Fruit fly (Drosophila melanogaster) whole organism, embryonic: Measurements from ENCODE around the gene PLCXD.

Experiments
- Ada2b ChIP-seq: fragments of 200-800 bp; sonication (Bioruptor generic); IDR thresholded peaks from 2 replicates; pipeline ENCODE4 v1.3.6; 2022; ENCODE audit warnings: missing biosample characterization, missing genetic modification characterization
- Adf1 ChIP-seq: fragments of 200-800 bp; sonication (Bioruptor generic); IDR thresholded peaks from 2 replicates; pipeline ENCODE4 v1.3.6; 2022; ENCODE audit warnings: missing biosample characterization, missing genetic modification characterization
- Atf6 ChIP-seq: fragments of 200-800 bp; sonication (Bioruptor generic); IDR thresholded peaks from 2 replicates; pipeline ENCODE4 v1.3.6; 2022; ENCODE audit warnings: missing biosample characterization, missing genetic modification characterization
- CG10274 ChIP-seq: fragments of 200-800 bp; sonication (Bioruptor generic); optimal IDR thresholded peaks from 3 replicates; lab custom pipeline; 2017; ENCODE audit warnings: missing biosample characterization, mild to moderate bottlenecking, missing genetic modification characterization
- CG11085 ChIP-seq: fragments of 200-800 bp; sonication (Bioruptor generic); IDR thresholded peaks from 2 replicates; pipeline ENCODE4 v1.3.6; 2022; ENCODE audit warnings: missing biosample characterization, missing genetic modification characterization
- CG12071 ChIP-seq: fragments of 200-800 bp; sonication (Bioruptor generic); optimal IDR thresholded peaks from 3 replicates; lab custom pipeline; 2018; ENCODE audit warnings: missing biosample characterization, mild to moderate bottlenecking, missing genetic modification characterization
- CG12942 ChIP-seq: fragments of 200-800 bp; sonication (Bioruptor generic); optimal IDR thresholded peaks from 3 replicates; lab custom pipeline; 2016; ENCODE audit warnings: missing biosample characterization, missing genetic modification characterization
- CG1792 ChIP-seq: fragments of 200-800 bp; sonication (Bioruptor generic); optimal IDR thresholded peaks from 2 replicates; lab custom pipeline; 2016; ENCODE audit warnings: missing biosample characterization, missing genetic modification characterization
- CG1832 ChIP-seq: fragments of 200-800 bp; sonication (Bioruptor generic); optimal IDR thresholded peaks from 2 replicates; lab custom pipeline; 2017; ENCODE audit warnings: missing biosample characterization, mild to moderate bottlenecking, missing genetic modification characterization, inconsistent platforms
- CG18476 ChIP-seq: fragments of 200-800 bp; sonication (Bioruptor generic); optimal IDR thresholded peaks from 2 replicates; lab custom pipeline; 2016; ENCODE audit warnings: missing biosample characterization, mild to moderate bottlenecking, missing genetic modification characterization
- CG30403 ChIP-seq: fragments of 200-800 bp; sonication (Bioruptor generic); optimal IDR thresholded peaks from 3 replicates; lab custom pipeline; 2016; ENCODE audit warnings: missing biosample characterization, missing genetic modification characterization
- CG31224 ChIP-seq: fragments of 200-800 bp; sonication (Bioruptor generic); IDR thresholded peaks from 2 replicates; pipeline ENCODE4 v1.3.6; 2022; ENCODE audit warnings: missing biosample characterization, missing genetic modification characterization
- CG3163 ChIP-seq: fragments of 200-800 bp; sonication (Bioruptor generic); optimal IDR thresholded peaks from 3 replicates; lab custom pipeline; 2016; ENCODE audit warnings: missing biosample characterization, missing genetic modification characterization
- CG34376 ChIP-seq: fragments of 200-800 bp; sonication (Bioruptor generic); optimal IDR thresholded peaks from 2 replicates; lab custom pipeline; 2018; ENCODE audit warnings: missing biosample characterization, mild to moderate bottlenecking, missing genetic modification characterization
- CG4707 ChIP-seq: fragments of 200-800 bp; sonication (Bioruptor generic); optimal IDR thresholded peaks from 2 replicates; lab custom pipeline; 2018; ENCODE audit warnings: missing biosample characterization, mild to moderate bottlenecking, missing genetic modification characterization, moderate library complexity
- CG4820 ChIP-seq: fragments of 200-800 bp; sonication (Bioruptor generic); optimal IDR thresholded peaks from 3 replicates; lab custom pipeline; 2016; ENCODE audit warnings: missing biosample characterization, missing genetic modification characterization
- CG6813 ChIP-seq: fragments of 200-800 bp; sonication (Bioruptor generic); optimal IDR thresholded peaks from 2 replicates; lab custom pipeline; 2017; ENCODE audit warnings: missing biosample characterization, missing genetic modification characterization, mild to moderate bottlenecking, moderate library complexity, missing genetic modification reagents
- CG7987 ChIP-seq: fragments of 200-800 bp; sonication (Bioruptor generic); optimal IDR thresholded peaks from 2 replicates; lab custom pipeline; 2018; ENCODE audit warnings: missing biosample characterization, mild to moderate bottlenecking, missing genetic modification characterization, moderate library complexity
- CTCF ChIP-seq: fragments of 200-800 bp; sonication (Bioruptor generic); optimal IDR thresholded peaks from 2 replicates; lab custom pipeline; 2017; ENCODE audit warnings: missing biosample characterization, mild to moderate bottlenecking, missing genetic modification characterization, moderate library complexity
- Camta ChIP-seq: fragments of 200-800 bp; sonication (Bioruptor generic); optimal IDR thresholded peaks from 2 replicates; lab custom pipeline; 2016; ENCODE audit warnings: missing biosample characterization, missing genetic modification characterization
- Chrac-16 ChIP-seq: fragments of 200-800 bp; sonication (Bioruptor generic); optimal IDR thresholded peaks from 3 replicates; lab custom pipeline; 2016; ENCODE audit warnings: missing biosample characterization, missing genetic modification characterization
- CkIIα-i1 ChIP-seq: fragments of 200-800 bp; sonication (Bioruptor generic); IDR thresholded peaks from 2 replicates; pipeline ENCODE4 v1.3.6; 2022; ENCODE audit warnings: missing biosample characterization, missing genetic modification characterization
- Eip74EF ChIP-seq, 2 experiments: fragments of 200-800 bp in 1 of 2; fragments of >200 bp in 1 of 2; sonication (Bioruptor generic) in 1 of 2; optimal IDR thresholded peaks; 2 replicates each; lab custom pipeline; 2017 to 2019; ENCODE audit warnings: missing biosample characterization in 2 of 2, missing genetic modification characterization in 2 of 2, mild to moderate bottlenecking in 1 of 2, moderate library complexity in 1 of 2
- HHEX ChIP-seq: fragments of 200-800 bp; sonication (Bioruptor generic); optimal IDR thresholded peaks from 3 replicates; lab custom pipeline; 2017; ENCODE audit warnings: missing biosample characterization, mild to moderate bottlenecking, missing genetic modification characterization, missing genetic modification reagents
- HLH4C ChIP-seq: fragments of 200-800 bp; sonication (Bioruptor generic); IDR thresholded peaks from 3 replicates; pipeline ENCODE4 v1.3.6; 2022; ENCODE audit warnings: missing biosample characterization, missing genetic modification characterization; ENCODE audit not compliant: partially characterized antibody
- Hmx ChIP-seq: fragments of 200-800 bp; sonication (Bioruptor generic); optimal IDR thresholded peaks from 2 replicates; lab custom pipeline; 2016; ENCODE audit warnings: missing biosample characterization, missing genetic modification characterization
- MESR4 ChIP-seq: fragments of 200-800 bp; sonication (Bioruptor generic); optimal IDR thresholded peaks from 2 replicates; lab custom pipeline; 2018; ENCODE audit warnings: missing biosample characterization, mild to moderate bottlenecking, missing genetic modification characterization, moderate library complexity
- Oli ChIP-seq: fragments of 200-800 bp; sonication (Bioruptor generic); optimal IDR thresholded peaks from 2 replicates; lab custom pipeline; 2018; ENCODE audit warnings: missing biosample characterization, mild to moderate bottlenecking, missing genetic modification characterization, moderate library complexity
- Scr ChIP-seq: fragments of 200-800 bp; sonication (Bioruptor generic); IDR thresholded peaks from 2 replicates; pipeline ENCODE4 v1.3.6; 2022; ENCODE audit warnings: missing biosample characterization, missing genetic modification characterization; ENCODE audit not compliant: partially characterized antibody
- Sin3A ChIP-seq: fragments of >200 bp; optimal IDR thresholded peaks from 2 replicates; lab custom pipeline; 2018
- ac ChIP-seq: fragments of 200-800 bp; sonication (Bioruptor generic); optimal IDR thresholded peaks from 3 replicates; lab custom pipeline; 2017; ENCODE audit warnings: missing biosample characterization, mild to moderate bottlenecking, missing genetic modification characterization
- bbx ChIP-seq: fragments of 200-800 bp; sonication (Bioruptor generic); IDR thresholded peaks from 2 replicates; pipeline ENCODE4 v1.3.6; 2022; ENCODE audit warnings: missing biosample characterization, missing genetic modification characterization; ENCODE audit not compliant: partially characterized antibody
- chm ChIP-seq: fragments of 200-800 bp; sonication (Bioruptor generic); IDR thresholded peaks from 2 replicates; pipeline ENCODE4 v1.3.6; 2022; ENCODE audit warnings: missing biosample characterization, missing genetic modification characterization
- danr ChIP-seq: fragments of 200-800 bp; sonication (Bioruptor generic); IDR thresholded peaks from 2 replicates; pipeline ENCODE4 v1.3.6; 2022; ENCODE audit warnings: missing biosample characterization, missing genetic modification characterization
- disco-r ChIP-seq: fragments of 200-800 bp; sonication (Bioruptor generic); optimal IDR thresholded peaks from 2 replicates; lab custom pipeline; 2016; ENCODE audit warnings: missing biosample characterization, missing genetic modification characterization
- dm ChIP-seq: fragments of 200-800 bp; sonication (Bioruptor generic); optimal IDR thresholded peaks from 3 replicates; lab custom pipeline; 2016; ENCODE audit warnings: missing biosample characterization, missing genetic modification characterization
- fru ChIP-seq: fragments of >200 bp; optimal IDR thresholded peaks from 2 replicates; lab custom pipeline; 2017
- hb ChIP-seq: fragments of 200-800 bp; sonication (Bioruptor generic); IDR thresholded peaks from 3 replicates; pipeline ENCODE4 v1.3.6; 2022; ENCODE audit warnings: missing biosample characterization, missing genetic modification characterization; ENCODE audit not compliant: partially characterized antibody
- inv ChIP-seq: fragments of 200-800 bp; sonication (Bioruptor generic); IDR thresholded peaks from 2 replicates; pipeline ENCODE4 v1.3.6; 2022; ENCODE audit warnings: missing biosample characterization, missing genetic modification characterization; ENCODE audit not compliant: partially characterized antibody
- knrl ChIP-seq: fragments of 200-800 bp; sonication (Bioruptor generic); IDR thresholded peaks from 3 replicates; pipeline ENCODE4 v1.3.6; 2022; ENCODE audit warnings: missing biosample characterization, missing genetic modification characterization; ENCODE audit not compliant: partially characterized antibody
- lbe ChIP-seq: fragments of 200-800 bp; sonication (Bioruptor generic); optimal IDR thresholded peaks from 2 replicates; lab custom pipeline; 2016; ENCODE audit warnings: missing biosample characterization, mild to moderate bottlenecking, missing genetic modification characterization
- p53 ChIP-seq: fragments of 200-800 bp; sonication (Bioruptor generic); optimal IDR thresholded peaks from 2 replicates; lab custom pipeline; 2016; ENCODE audit warnings: missing biosample characterization, missing genetic modification characterization
- repo ChIP-seq: fragments of 200-800 bp; sonication (Bioruptor generic); optimal IDR thresholded peaks from 2 replicates; lab custom pipeline; 2016; ENCODE audit warnings: missing biosample characterization, missing genetic modification characterization
- run ChIP-seq: fragments of 200-800 bp; sonication (Bioruptor generic); optimal IDR thresholded peaks from 3 replicates; lab custom pipeline; 2018; ENCODE audit warnings: missing biosample characterization, mild to moderate bottlenecking, missing genetic modification characterization
- sc ChIP-seq, 3 experiments: fragments of >200 bp in 2 of 3; fragments of 200-800 bp in 1 of 3; sonication (Bioruptor generic) in 1 of 3; optimal IDR thresholded peaks; 2 replicates in 2 of 3; 3 replicates in 1 of 3; lab custom pipeline; 2017; ENCODE audit warnings: mild to moderate bottlenecking in 1 of 3, missing biosample characterization in 1 of 3, missing genetic modification characterization in 1 of 3, missing genetic modification reagents in 1 of 3
- tgo ChIP-seq: fragments of 200-800 bp; sonication (Bioruptor generic); IDR thresholded peaks from 3 replicates; pipeline ENCODE4 v1.3.6; 2022; ENCODE audit warnings: missing biosample characterization, missing genetic modification characterization
- wor ChIP-seq: fragments of 200-800 bp; sonication (Bioruptor generic); IDR thresholded peaks from 2 replicates; pipeline ENCODE4 v1.3.6; 2022; ENCODE audit warnings: missing biosample characterization, missing genetic modification characterization
- zf30C ChIP-seq: fragments of 200-800 bp; sonication (Bioruptor generic); optimal IDR thresholded peaks from 3 replicates; lab custom pipeline; 2018; ENCODE audit warnings: missing biosample characterization, mild to moderate bottlenecking, missing genetic modification characterization
- zfh2 ChIP-seq: fragments of 200-800 bp; sonication (Bioruptor generic); optimal IDR thresholded peaks from 2 replicates; lab custom pipeline; 2016; ENCODE audit warnings: missing biosample characterization, missing genetic modification characterization

PLCXD gene

DNA sequence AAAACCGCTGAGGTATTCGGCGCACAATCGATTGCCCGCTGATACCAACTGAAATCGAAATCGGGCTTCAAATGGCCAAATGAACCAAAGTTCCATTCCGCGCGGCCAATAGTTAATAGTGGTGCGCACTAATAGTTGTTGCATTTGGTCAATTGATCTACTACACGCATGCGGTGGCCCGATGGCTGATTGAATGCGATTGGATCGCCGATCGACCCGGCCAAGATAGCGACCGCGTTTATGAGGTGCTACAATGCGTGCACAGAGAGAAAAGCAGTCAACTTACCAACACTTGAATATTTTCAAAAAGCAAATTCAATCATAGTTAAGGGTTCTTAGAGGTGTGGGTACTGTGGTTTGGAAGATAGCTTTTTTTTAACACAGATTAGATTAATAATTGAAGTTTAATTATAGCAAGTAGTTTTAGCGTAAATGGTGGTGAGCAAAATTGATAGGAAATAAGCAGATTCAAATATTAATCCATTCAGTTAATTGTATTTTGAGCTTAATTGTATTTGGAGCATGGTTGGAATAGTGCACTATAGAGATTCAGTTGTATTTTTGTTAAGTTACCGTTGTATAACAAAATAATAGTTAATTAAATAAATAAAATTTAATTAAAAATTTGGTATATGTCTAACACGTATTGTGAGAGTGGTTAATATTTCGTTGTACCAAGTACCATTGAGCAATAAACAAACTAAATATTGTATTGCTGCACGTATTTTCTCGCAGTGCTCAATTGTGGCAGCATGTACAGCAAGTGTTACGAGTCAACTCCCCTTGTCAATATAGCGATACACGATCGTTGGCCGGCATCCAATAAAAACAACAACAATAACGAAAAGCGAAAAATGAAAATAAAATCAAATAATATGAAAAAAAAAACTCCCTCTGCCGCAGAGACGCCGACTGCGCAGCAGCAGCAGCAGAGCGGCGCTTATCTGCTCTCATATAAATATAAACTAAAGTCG is 22.5 kb upstream of the PLCXD start (continued):
- TF ChIP-seq inv (GFP tag; lab: Robert Waterston, UW) (no peak), CG1792 (GFP tag; lab: Kevin White, UChicago) (no peak), CG4707 (GFP tag; lab: Kevin White, UChicago) (no peak), chm (GFP tag; lab: Robert Waterston, UW) (0 out of 2 replicates have a peak, but pooled peaks have one; percentile 40), lbe (GFP tag; lab: Kevin White, UChicago) (peak; percentile 24), tgo (peak; percentile 55), disco-r (GFP tag; lab: Kevin White, UChicago) (no peak), CG6813 (GFP tag; lab: Kevin White, UChicago) (peak; percentile 28), CG7987 (GFP tag; lab: Kevin White, UChicago) (no peak), CG3163 (GFP tag; lab: Kevin White, UChicago) (peak; percentile 28), CG31224 (GFP tag; lab: Robert Waterston, UW) (peak; percentile 41; the same call in 1 of the 2 replicates), ac (GFP tag; lab: Kevin White, UChicago) (no peak), CG1832 (GFP tag; lab: Kevin White, UChicago) (no peak), Atf6 (GFP tag; lab: Robert Waterston, UW) (0 out of 2 replicates have a peak, but pooled peaks have one; percentile 7), HHEX (GFP tag; lab: Kevin White, UChicago) (peak; percentile 60), CG18476 (GFP tag; lab: Kevin White, UChicago) (peak; percentile 35), CG34376 (GFP tag; lab: Kevin White, UChicago) (no peak), Adf1 (GFP tag; lab: Robert Waterston, UW) (peak; percentile 97), p53 (no peak), CG11085 (GFP tag; lab: Robert Waterston, UW) (peak; percentile 63), Sin3A (lab: Kevin White, UChicago) (no peak), bbx (GFP tag; lab: Robert Waterston, UW) (no peak), wor (no peak; the same call in 1 of the 2 replicates), Hmx (GFP tag; lab: Kevin White, UChicago) (no peak), Oli (tag; lab: Kevin White, UChicago) (peak; percentile 83), dm (peak; percentile 35), fru (no peak), Ada2b (GFP tag; lab: Robert Waterston, UW) (no peak), CkIIα-i1 (GFP tag; lab: Robert Waterston, UW) (no peak), run (tag; lab: Kevin White, UChicago) (no peak), CG30403 (peak; percentile 75), zf30C (GFP tag; lab: Kevin White, UChicago) (peak; percentile 41), CG12942 (no peak), CG4820 (GFP tag; lab: Kevin White, UChicago) (peak; percentile 35), Chrac-16 (peak; percentile 56), hb (GFP tag; lab: Robert Waterston, UW) (no peak), sc (optimal IDR thresholded peaks at IDR 0.05; lab: Kevin White, UChicago) (no peak), sc (GFP tag; optimal IDR thresholded peaks at IDR 0.05; lab: Kevin White, UChicago) (peak; percentile 60), Camta (GFP tag; lab: Kevin White, UChicago) (no peak), danr (GFP tag; lab: Robert Waterston, UW) (no peak; the same call in 1 of the 2 replicates), Scr (GFP tag; lab: Robert Waterston, UW) (no peak), CG12071 (GFP tag; lab: Kevin White, UChicago) (no peak), HLH4C (GFP tag; lab: Robert Waterston, UW) (no peak), repo (GFP tag; lab: Kevin White, UChicago) (no peak), CG10274 (GFP tag; lab: Kevin White, UChicago) (no peak), knrl (GFP tag; lab: Robert Waterston, UW) (no peak), Eip74EF (GFP tag; optimal IDR thresholded peaks at IDR 0.05; lab: Kevin White, UChicago) (no peak), MESR4 (GFP tag; lab: Kevin White, UChicago) (no peak), zfh2 (GFP tag; lab: Kevin White, UChicago) (no peak), CTCF (GFP tag; lab: Kevin White, UChicago) (no peak)
